Fruit fly (Drosophila melanogaster) whole organism, embryonic: ENCODE results near the gene CG34028.

ENCODE experiments used
- Bgb ChIP-seq: fragments of 200-800 bp; sonication (Bioruptor generic); IDR thresholded peaks from 2 replicates; pipeline ENCODE4 v1.3.6; 2022; ENCODE audit warnings: missing biosample characterization, missing genetic modification characterization; ENCODE audit not compliant: partially characterized antibody
- CG10267 ChIP-seq: fragments of 200-800 bp; sonication (Bioruptor generic); optimal IDR thresholded peaks from 2 replicates; lab custom pipeline; 2018; ENCODE audit warnings: missing biosample characterization, mild to moderate bottlenecking, missing genetic modification characterization, moderate library complexity
- CG10543 ChIP-seq: fragments of 200-800 bp; sonication (Bioruptor generic); optimal IDR thresholded peaks from 3 replicates; lab custom pipeline; 2017; ENCODE audit warnings: missing biosample characterization, mild to moderate bottlenecking, missing genetic modification characterization, moderate library complexity
- CG11504 ChIP-seq: fragments of 200-800 bp; sonication (Bioruptor generic); optimal IDR thresholded peaks from 3 replicates; lab custom pipeline; 2019; ENCODE audit warnings: missing biosample characterization, mild to moderate bottlenecking, missing genetic modification characterization, moderate library complexity
- CG11723 ChIP-seq: fragments of 200-800 bp; sonication (Bioruptor generic); optimal IDR thresholded peaks from 2 replicates; lab custom pipeline; 2017; ENCODE audit warnings: missing biosample characterization, mild to moderate bottlenecking, missing genetic modification characterization
- CG12299 ChIP-seq: fragments of 200-800 bp; sonication (Bioruptor generic); optimal IDR thresholded peaks from 2 replicates; lab custom pipeline; 2018; ENCODE audit warnings: missing biosample characterization, mild to moderate bottlenecking, missing genetic modification characterization
- CG12942 ChIP-seq: fragments of 200-800 bp; sonication (Bioruptor generic); optimal IDR thresholded peaks from 3 replicates; lab custom pipeline; 2016; ENCODE audit warnings: missing biosample characterization, missing genetic modification characterization
- CG14710 ChIP-seq: fragments of 200-800 bp; sonication (Bioruptor generic); optimal IDR thresholded peaks from 3 replicates; lab custom pipeline; 2019; ENCODE audit warnings: missing biosample characterization, mild to moderate bottlenecking, missing genetic modification characterization, moderate library complexity
- CG15073 ChIP-seq: fragments of 200-800 bp; sonication (Bioruptor generic); optimal IDR thresholded peaks from 2 replicates; lab custom pipeline; 2016; ENCODE audit warnings: missing biosample characterization, missing genetic modification characterization
- CG16813 ChIP-seq: fragments of 200-800 bp; sonication (Bioruptor generic); IDR thresholded peaks from 3 replicates; pipeline ENCODE4 v1.3.6; 2022; ENCODE audit warnings: missing biosample characterization, missing genetic modification characterization; ENCODE audit not compliant: partially characterized antibody
- CG18262 ChIP-seq: fragments of 200-800 bp; optimal IDR thresholded peaks from 3 replicates; lab custom pipeline; 2019; ENCODE audit warnings: missing biosample characterization, mild to moderate bottlenecking, missing genetic modification characterization, moderate library complexity
- CG2129 ChIP-seq: fragments of 200-800 bp; sonication (Bioruptor generic); IDR thresholded peaks from 2 replicates; pipeline ENCODE4 v1.3.6; 2022; ENCODE audit warnings: missing biosample characterization, missing genetic modification characterization; ENCODE audit not compliant: partially characterized antibody
- CG31224 ChIP-seq: fragments of 200-800 bp; sonication (Bioruptor generic); IDR thresholded peaks from 2 replicates; pipeline ENCODE4 v1.3.6; 2022; ENCODE audit warnings: missing biosample characterization, missing genetic modification characterization
- CG4617 ChIP-seq: fragments of 200-800 bp; sonication (Bioruptor generic); optimal IDR thresholded peaks from 3 replicates; lab custom pipeline; 2016; ENCODE audit warnings: missing biosample characterization, missing genetic modification characterization, borderline replicate concordance
- CG5180 ChIP-seq: fragments of 200-800 bp; sonication (Bioruptor generic); optimal IDR thresholded peaks from 3 replicates; lab custom pipeline; 2017; ENCODE audit warnings: missing biosample characterization, missing genetic modification characterization, mild to moderate bottlenecking, moderate library complexity, missing genetic modification reagents
- CG6683 ChIP-seq: fragments of 200-800 bp; sonication (Bioruptor generic); optimal IDR thresholded peaks from 2 replicates; lab custom pipeline; 2017; ENCODE audit warnings: missing biosample characterization, mild to moderate bottlenecking, missing genetic modification characterization, missing genetic modification reagents
- CG6813 ChIP-seq: fragments of 200-800 bp; sonication (Bioruptor generic); optimal IDR thresholded peaks from 2 replicates; lab custom pipeline; 2017; ENCODE audit warnings: missing biosample characterization, missing genetic modification characterization, mild to moderate bottlenecking, moderate library complexity, missing genetic modification reagents
- Dek ChIP-seq: fragments of 200-800 bp; sonication (Bioruptor generic); optimal IDR thresholded peaks from 3 replicates; lab custom pipeline; 2019; ENCODE audit warnings: missing biosample characterization, mild to moderate bottlenecking, missing genetic modification characterization, moderate library complexity
- Dp ChIP-seq: fragments of 200-800 bp; sonication (Bioruptor generic); optimal IDR thresholded peaks from 2 replicates; lab custom pipeline; 2018; ENCODE audit warnings: missing biosample characterization, mild to moderate bottlenecking, missing genetic modification characterization, moderate library complexity
- Dref ChIP-seq: fragments of 200-800 bp; sonication (Bioruptor generic); IDR thresholded peaks from 2 replicates; pipeline ENCODE4 v1.3.6; 2022; ENCODE audit warnings: missing biosample characterization, missing genetic modification characterization
- Gug ChIP-seq: fragments of 200-800 bp; sonication (Bioruptor generic); IDR thresholded peaks from 4 replicates; pipeline ENCODE4 v1.3.6; 2022; ENCODE audit warnings: missing biosample characterization, missing genetic modification characterization
- HLH3B ChIP-seq: fragments of 200-800 bp; sonication (Bioruptor generic); IDR thresholded peaks from 2 replicates; pipeline ENCODE4 v1.3.6; 2022; ENCODE audit warnings: missing biosample characterization, missing genetic modification characterization
- HLH4C ChIP-seq: fragments of 200-800 bp; sonication (Bioruptor generic); IDR thresholded peaks from 3 replicates; pipeline ENCODE4 v1.3.6; 2022; ENCODE audit warnings: missing biosample characterization, missing genetic modification characterization; ENCODE audit not compliant: partially characterized antibody
- HLH54F ChIP-seq: fragments of 200-800 bp; sonication (Bioruptor generic); optimal IDR thresholded peaks from 3 replicates; lab custom pipeline; 2016; ENCODE audit warnings: missing biosample characterization, missing genetic modification characterization
- NfI ChIP-seq: fragments of 200-800 bp; sonication (Bioruptor generic); optimal IDR thresholded peaks from 3 replicates; lab custom pipeline; 2018; ENCODE audit warnings: missing biosample characterization, mild to moderate bottlenecking, missing genetic modification characterization, moderate library complexity
- Opbp ChIP-seq: fragments of 200-800 bp; sonication (Bioruptor generic); IDR thresholded peaks from 3 replicates; pipeline ENCODE4 v1.3.6; 2022; ENCODE audit warnings: missing biosample characterization, missing genetic modification characterization; ENCODE audit not compliant: partially characterized antibody
- Taf1 ChIP-seq: fragments of 200-800 bp; sonication (Bioruptor generic); IDR thresholded peaks from 2 replicates; pipeline ENCODE4 v1.3.6; 2022; ENCODE audit warnings: missing biosample characterization, missing genetic modification characterization
- chinmo ChIP-seq: fragments of 200-800 bp; sonication (Bioruptor generic); IDR thresholded peaks from 4 replicates; pipeline ENCODE4 v1.3.6; 2022; ENCODE audit warnings: missing biosample characterization, missing genetic modification characterization; ENCODE audit not compliant: partially characterized antibody
- cwo ChIP-seq: fragments of 200-800 bp; sonication (Bioruptor generic); optimal IDR thresholded peaks from 3 replicates; lab custom pipeline; 2017; ENCODE audit warnings: missing biosample characterization, missing genetic modification characterization, mild to moderate bottlenecking, moderate library complexity, missing genetic modification reagents
- danr ChIP-seq: fragments of 200-800 bp; sonication (Bioruptor generic); IDR thresholded peaks from 2 replicates; pipeline ENCODE4 v1.3.6; 2022; ENCODE audit warnings: missing biosample characterization, missing genetic modification characterization
- dpn ChIP-seq, 2 experiments: fragments of 200-800 bp; sonication (Bioruptor generic); optimal IDR thresholded peaks; 3 replicates each; lab custom pipeline; 2016; ENCODE audit warnings: missing biosample characterization in 2 of 2, missing genetic modification characterization in 2 of 2
- gcm2 ChIP-seq: fragments of 200-800 bp; sonication (Bioruptor generic); optimal IDR thresholded peaks from 2 replicates; lab custom pipeline; 2016; ENCODE audit warnings: missing biosample characterization, missing genetic modification characterization
- hb ChIP-seq: fragments of 200-800 bp; sonication (Bioruptor generic); IDR thresholded peaks from 3 replicates; pipeline ENCODE4 v1.3.6; 2022; ENCODE audit warnings: missing biosample characterization, missing genetic modification characterization; ENCODE audit not compliant: partially characterized antibody
- kay ChIP-seq: fragments of 200-800 bp; sonication (Bioruptor generic); optimal IDR thresholded peaks from 2 replicates; lab custom pipeline; 2016; ENCODE audit warnings: missing biosample characterization, missing genetic modification characterization
- lab ChIP-seq: fragments of 200-800 bp; sonication (Bioruptor generic); optimal IDR thresholded peaks from 3 replicates; lab custom pipeline; 2017; ENCODE audit warnings: missing biosample characterization, missing genetic modification characterization, mild to moderate bottlenecking, moderate library complexity, missing genetic modification reagents
- luna ChIP-seq: fragments of 200-800 bp; sonication (Bioruptor generic); optimal IDR thresholded peaks from 2 replicates; lab custom pipeline; 2016; ENCODE audit warnings: missing biosample characterization, missing genetic modification characterization
- nerfin-1 ChIP-seq: fragments of 200-800 bp; sonication (Bioruptor generic); optimal IDR thresholded peaks from 3 replicates; lab custom pipeline; 2019; ENCODE audit warnings: missing biosample characterization, mild to moderate bottlenecking, missing genetic modification characterization, moderate library complexity
- nmo ChIP-seq: fragments of 200-800 bp; sonication (Bioruptor generic); optimal IDR thresholded peaks from 2 replicates; lab custom pipeline; 2018; ENCODE audit warnings: missing biosample characterization, mild to moderate bottlenecking, missing genetic modification characterization, moderate library complexity
- pb ChIP-seq: fragments of 200-800 bp; sonication (Bioruptor generic); optimal IDR thresholded peaks from 3 replicates; lab custom pipeline; 2016; ENCODE audit warnings: missing biosample characterization, missing genetic modification characterization
- prd ChIP-seq, 3 experiments: fragments of >200 bp in 2 of 3; fragments of 200-800 bp in 1 of 3; sonication (Bioruptor generic) in 1 of 3; optimal IDR thresholded peaks in 2 of 3; IDR thresholded peaks in 1 of 3; 2 replicates in 2 of 3; 3 replicates in 1 of 3; pipeline versions ENCODE4 v1.3.6 to Lab custom; 2017 to 2022; ENCODE audit warnings: missing biosample characterization in 1 of 3, missing genetic modification characterization in 1 of 3
- sc ChIP-seq, 3 experiments: fragments of >200 bp in 2 of 3; fragments of 200-800 bp in 1 of 3; sonication (Bioruptor generic) in 1 of 3; optimal IDR thresholded peaks; 2 replicates in 2 of 3; 3 replicates in 1 of 3; lab custom pipeline; 2017; ENCODE audit warnings: mild to moderate bottlenecking in 1 of 3, missing biosample characterization in 1 of 3, missing genetic modification characterization in 1 of 3, missing genetic modification reagents in 1 of 3
- slp2 ChIP-seq: fragments of 200-800 bp; sonication (Bioruptor generic); optimal IDR thresholded peaks from 2 replicates; lab custom pipeline; 2016; ENCODE audit warnings: missing biosample characterization, missing genetic modification characterization
- sr ChIP-seq: fragments of 200-800 bp; sonication (Bioruptor generic); IDR thresholded peaks from 3 replicates; pipeline ENCODE4 v1.3.6; 2022; ENCODE audit warnings: missing biosample characterization, missing genetic modification characterization
- tio ChIP-seq: fragments of 200-800 bp; sonication (Bioruptor generic); optimal IDR thresholded peaks from 2 replicates; lab custom pipeline; 2017; ENCODE audit warnings: missing biosample characterization, missing genetic modification characterization, inconsistent platforms
- vfl ChIP-seq: fragments of 200-800 bp; sonication (Bioruptor generic); optimal IDR thresholded peaks from 2 replicates; lab custom pipeline; 2016; ENCODE audit warnings: missing biosample characterization, missing genetic modification characterization
- zfh2 ChIP-seq: fragments of 200-800 bp; sonication (Bioruptor generic); optimal IDR thresholded peaks from 2 replicates; lab custom pipeline; 2016; ENCODE audit warnings: missing biosample characterization, missing genetic modification characterization

Gene CG34028

DNA sequence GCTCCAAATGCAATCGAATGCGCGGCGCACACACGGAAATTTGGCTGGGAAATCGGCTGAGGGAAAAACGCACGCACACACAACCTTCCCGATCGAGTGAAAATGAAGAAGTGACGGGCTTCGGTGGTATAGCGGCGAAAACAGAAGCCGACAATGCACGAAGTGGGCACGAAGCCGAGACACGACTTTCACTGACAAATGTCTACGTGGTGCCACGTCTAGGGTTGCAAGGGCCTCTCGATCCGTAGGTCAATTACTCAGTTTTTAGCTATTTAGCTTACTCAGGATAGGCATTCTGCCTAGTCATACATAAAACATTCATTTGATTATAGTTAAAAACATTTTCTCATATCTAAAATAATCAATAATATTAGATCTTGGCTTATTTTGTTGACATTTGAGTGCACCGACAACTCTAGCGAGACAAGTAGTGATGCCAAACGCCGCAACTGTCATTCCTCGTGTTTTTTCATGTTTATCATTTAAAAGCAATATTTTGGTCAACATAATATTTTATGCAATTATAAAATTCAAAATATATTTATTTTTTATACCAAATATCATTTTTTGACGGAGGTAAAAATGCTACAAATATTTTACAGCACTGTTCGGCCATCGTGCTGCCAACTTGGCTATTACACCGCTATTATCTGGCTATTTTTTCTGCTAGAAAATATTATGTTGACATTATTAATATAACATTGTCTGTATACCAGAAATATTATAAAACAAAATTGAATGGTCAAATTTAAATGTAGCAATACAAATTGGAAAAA is 42.4 kb downstream of the CG34028 start (continued):
- no peak for TF ChIP-seq sc (optimal IDR thresholded peaks at IDR 0.05; lab: Kevin White, UChicago)
- TF ChIP-seq sc (GFP tag; optimal IDR thresholded peaks at IDR 0.05; lab: Kevin White, UChicago), result peak; percentile 79
- peak; percentile 70 for TF ChIP-seq danr (GFP tag; lab: Robert Waterston, UW)
- TF ChIP-seq CG4617 (GFP tag; lab: Kevin White, UChicago), result peak; percentile 40
- peak; percentile 69 for TF ChIP-seq Dek (tag; lab: Kevin White, UChicago)
- TF ChIP-seq tio (GFP tag; lab: Kevin White, UChicago), result peak; percentile 84
- TF ChIP-seq pb, result peak; percentile 4
- peak; percentile 78 for TF ChIP-seq gcm2
- no peak for TF ChIP-seq prd (optimal IDR thresholded peaks at IDR 0.05; lab: Kevin White, UChicago)
- TF ChIP-seq prd (GFP tag; IDR thresholded peaks at IDR 0.05; lab: Robert Waterston, UW), result peak; percentile 90
- TF ChIP-seq CG5180 (GFP tag; lab: Kevin White, UChicago), result peak; percentile 71
- TF ChIP-seq CG10267, result peak; percentile 90
- TF ChIP-seq CG12299, result peak; percentile 89
- peak; percentile 36 for TF ChIP-seq Dref (GFP tag; lab: Robert Waterston, UW)
- TF ChIP-seq CG31224 (GFP tag; lab: Robert Waterston, UW), result peak; percentile 69
- peak; percentile 68 for TF ChIP-seq Gug (GFP tag; lab: Robert Waterston, UW)
- TF ChIP-seq Dp (GFP tag; lab: Kevin White, UChicago), result peak; percentile 8
- TF ChIP-seq slp2 (GFP tag; lab: Kevin White, UChicago), result peak; percentile 63
- TF ChIP-seq CG2129 (GFP tag; lab: Robert Waterston, UW), result no peak
- TF ChIP-seq CG6683 (GFP tag; lab: Kevin White, UChicago), result peak; percentile 71
- peak; percentile 68 for TF ChIP-seq Taf1 (GFP tag; lab: Robert Waterston, UW)
- peak; percentile 82 for TF ChIP-seq CG14710 (tag; lab: Kevin White, UChicago)
- peak; percentile 84 for TF ChIP-seq NfI (GFP tag; lab: Kevin White, UChicago)
- peak; percentile 48; the same call in 2 of the 3 replicates for TF ChIP-seq HLH4C (GFP tag; lab: Robert Waterston, UW)
- peak; percentile 46 for TF ChIP-seq CG15073
- TF ChIP-seq dpn (GFP tag; optimal IDR thresholded peaks at IDR 0.05; lab: Kevin White, UChicago), result peak; percentile 82 to 88
- peak; percentile 90 for TF ChIP-seq CG6813 (GFP tag; lab: Kevin White, UChicago)
- TF ChIP-seq HLH3B, result peak; percentile 86
- TF ChIP-seq nmo (GFP tag; lab: Kevin White, UChicago), result peak; percentile 87
- peak; percentile 76 for TF ChIP-seq cwo (GFP tag; lab: Kevin White, UChicago)
- peak; percentile 66 for TF ChIP-seq kay
- TF ChIP-seq Bgb, result peak; percentile 55
- peak; percentile 93 for TF ChIP-seq lab (GFP tag; lab: Kevin White, UChicago)
- peak; percentile 87 for TF ChIP-seq CG18262
- peak; percentile 53 for TF ChIP-seq zfh2 (GFP tag; lab: Kevin White, UChicago)
- TF ChIP-seq CG11504 (tag; lab: Kevin White, UChicago), result peak; percentile 87
- TF ChIP-seq vfl (GFP tag; lab: Kevin White, UChicago), result peak; percentile 88
- TF ChIP-seq CG12942 (GFP tag; lab: Kevin White, UChicago), result peak; percentile 72
- TF ChIP-seq CG10543 (GFP tag; lab: Kevin White, UChicago), result peak; percentile 92
- TF ChIP-seq luna (GFP tag; lab: Kevin White, UChicago), result no peak
- peak; percentile 37; the same call in 1 of the 3 replicates for TF ChIP-seq sr
- TF ChIP-seq chinmo, result 0 out of 4 replicates have a peak, but pooled peaks have one; percentile 38
- TF ChIP-seq nerfin-1, result peak; percentile 81
- TF ChIP-seq hb (GFP tag; lab: Robert Waterston, UW), result no peak
- TF ChIP-seq Opbp, result no peak; the same call in 2 of the 3 replicates
- TF ChIP-seq CG11723 (GFP tag; lab: Kevin White, UChicago), result peak; percentile 81
- TF ChIP-seq HLH54F, result peak; percentile 76
- peak; percentile 41; the same call in 1 of the 3 replicates for TF ChIP-seq CG16813 (GFP tag; lab: Robert Waterston, UW)
